Worm (Caenorhabditis elegans): ENCODE results near the gene F57A10.2.

DNA sequence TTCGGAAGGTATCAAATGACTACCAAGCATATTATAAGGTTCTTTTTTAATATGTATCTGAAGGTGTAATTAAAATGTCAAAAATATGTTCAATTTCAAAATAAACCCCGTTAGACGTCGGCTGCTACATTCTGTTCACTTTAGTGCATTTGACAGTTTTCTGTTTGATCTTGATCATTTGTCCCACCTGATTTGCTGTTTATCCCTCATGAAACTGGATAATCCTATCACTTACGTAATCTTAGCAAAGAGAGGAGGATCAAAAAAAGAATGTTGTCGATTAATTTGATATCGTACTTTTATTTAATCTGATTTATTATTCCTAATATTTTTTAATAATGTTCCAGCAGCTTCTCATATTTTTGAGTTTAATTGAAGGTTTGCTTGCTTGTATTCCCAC is 44.1 kb downstream of the F57A10.2 start, which contains the start of gene F54B8.1:
- no peak for TF ChIP-seq egl-27 (tag; optimal IDR thresholded peaks at IDR 0.05)
- no peak for TF ChIP-seq snpc-4 (tag; optimal IDR thresholded peaks at IDR 0.05)
- no peak for TF ChIP-seq sma-9 (GFP tag; optimal IDR thresholded peaks at IDR 0.05)
- no peak for TF ChIP-seq sma-9 (tag; optimal IDR thresholded peaks at IDR 0.05)
- TF ChIP-seq unc-62 (GFP tag; optimal IDR thresholded peaks at IDR 0.05): no peak
- no peak for TF ChIP-seq nhr-12 (tag; optimal IDR thresholded peaks at IDR 0.05)
- TF ChIP-seq nhr-6 (tag; optimal IDR thresholded peaks at IDR 0.05): no peak
- no peak for TF ChIP-seq ztf-11 (tag; optimal IDR thresholded peaks at IDR 0.05)
- no peak for TF ChIP-seq Y55F3AM.14 (GFP tag; optimal IDR thresholded peaks at IDR 0.05)
- TF ChIP-seq skn-1 (tag; optimal IDR thresholded peaks at IDR 0.05): no peak
- TF ChIP-seq unc-55 (GFP tag; optimal IDR thresholded peaks at IDR 0.05): no peak
